Worm (Caenorhabditis elegans) whole organism, late embryonic: Measurements from ENCODE around the gene F54H12.4.

Source experiments
- C08G9.2 ChIP-seq: sonication (generic microtip); optimal IDR thresholded peaks from 2 replicates; lab custom pipeline; 2016; ENCODE audit warnings: mild to moderate bottlenecking, missing genetic modification characterization, moderate library complexity, missing compliant biosample characterization
- ama-1 ChIP-seq: fragments of 150-350 bp; optimal IDR thresholded peaks from 2 replicates; lab custom pipeline; 2014

- no peak for TF ChIP-seq C08G9.2 (tag; lab: Kevin White, UChicago)
- no peak for TF ChIP-seq ama-1
Observed at ce11 chrIII:7933235-7933634, 29.3 kb downstream of the F54H12.4 start, which contains the start of gene ran-2.
